Worm (Caenorhabditis elegans): ENCODE data around the gene C16A11.3.

ce11 chrII:4222469-4222868 lies 6.9 kb upstream of the C16A11.3 start:
- TF ChIP-seq ztf-11 (tag; optimal IDR thresholded peaks at IDR 0.05) (no peak), elt-1 (tag; optimal IDR thresholded peaks at IDR 0.05) (no peak), lin-15B (tag; optimal IDR thresholded peaks at IDR 0.05) (no peak), nhr-76 (tag; optimal IDR thresholded peaks at IDR 0.05) (no peak), lin-39 (tag; optimal IDR thresholded peaks at IDR 0.05) (no peak), ztf-4 (tag; optimal IDR thresholded peaks at IDR 0.05) (no peak), fos-1 (tag; optimal IDR thresholded peaks at IDR 0.05) (no peak), R02D3.7 (tag; optimal IDR thresholded peaks at IDR 0.05) (no peak), daf-12 (tag; optimal IDR thresholded peaks at IDR 0.05) (no peak), unc-62 (GFP tag; optimal IDR thresholded peaks at IDR 0.05) (no peak)
